Fruit fly (Drosophila melanogaster) whole organism, embryonic: Measurements from ENCODE around the gene Eip93F.

Source experiments
- CG10209 ChIP-seq: fragments of 200-800 bp; sonication (Bioruptor generic); optimal IDR thresholded peaks from 3 replicates; lab custom pipeline; 2017; ENCODE audit warnings: missing biosample characterization, mild to moderate bottlenecking, missing genetic modification characterization, missing genetic modification reagents
- CG11398 ChIP-seq: fragments of 200-800 bp; sonication (Bioruptor generic); optimal IDR thresholded peaks from 2 replicates; lab custom pipeline; 2016; ENCODE audit warnings: missing biosample characterization, missing genetic modification characterization
- CG13287 ChIP-seq: fragments of 200-800 bp; sonication (Bioruptor generic); IDR thresholded peaks from 2 replicates; pipeline ENCODE4 v1.3.6; 2022; ENCODE audit warnings: missing biosample characterization, missing genetic modification characterization; ENCODE audit not compliant: partially characterized antibody
- CG1529 ChIP-seq: fragments of 200-800 bp; sonication (Bioruptor generic); optimal IDR thresholded peaks from 3 replicates; lab custom pipeline; 2018; ENCODE audit warnings: missing biosample characterization, missing genetic modification characterization
- CG15479 ChIP-seq: fragments of 200-800 bp; sonication (Bioruptor generic); optimal IDR thresholded peaks from 3 replicates; lab custom pipeline; 2019; ENCODE audit warnings: missing biosample characterization, mild to moderate bottlenecking, missing genetic modification characterization, moderate library complexity
- CG1602 ChIP-seq: fragments of 200-800 bp; sonication (Bioruptor generic); optimal IDR thresholded peaks from 3 replicates; lab custom pipeline; 2016; ENCODE audit warnings: missing biosample characterization, missing genetic modification characterization
- CG16779 ChIP-seq: fragments of 200-800 bp; sonication (Bioruptor generic); IDR thresholded peaks from 2 replicates; pipeline ENCODE4 v1.3.6; 2022; ENCODE audit warnings: missing biosample characterization, missing genetic modification characterization
- CG17359 ChIP-seq: fragments of 200-800 bp; sonication (Bioruptor generic); optimal IDR thresholded peaks from 3 replicates; lab custom pipeline; 2018; ENCODE audit warnings: missing biosample characterization, mild to moderate bottlenecking, missing genetic modification characterization, moderate library complexity
- CG17612 ChIP-seq: fragments of 200-800 bp; sonication (Bioruptor generic); IDR thresholded peaks from 2 replicates; pipeline ENCODE4 v1.3.6; 2022; ENCODE audit warnings: missing biosample characterization, missing genetic modification characterization
- CG32532 ChIP-seq: fragments of 200-800 bp; sonication (Bioruptor generic); IDR thresholded peaks from 2 replicates; pipeline ENCODE4 v1.3.6; 2022; ENCODE audit warnings: missing biosample characterization, missing genetic modification characterization
- CG3407 ChIP-seq: fragments of 200-800 bp; sonication (Bioruptor generic); optimal IDR thresholded peaks from 2 replicates; lab custom pipeline; 2018; ENCODE audit warnings: missing biosample characterization, mild to moderate bottlenecking, missing genetic modification characterization
- CG34376 ChIP-seq: fragments of 200-800 bp; sonication (Bioruptor generic); optimal IDR thresholded peaks from 2 replicates; lab custom pipeline; 2018; ENCODE audit warnings: missing biosample characterization, mild to moderate bottlenecking, missing genetic modification characterization
- CG3838 ChIP-seq: fragments of 200-800 bp; sonication (Bioruptor generic); optimal IDR thresholded peaks from 3 replicates; lab custom pipeline; 2016; ENCODE audit warnings: missing biosample characterization, missing genetic modification characterization
- CG3995 ChIP-seq: fragments of 200-800 bp; sonication (Bioruptor generic); optimal IDR thresholded peaks from 3 replicates; lab custom pipeline; 2016; ENCODE audit warnings: missing biosample characterization, missing genetic modification characterization
- CG4328 ChIP-seq: fragments of 200-800 bp; sonication (Bioruptor generic); optimal IDR thresholded peaks from 3 replicates; lab custom pipeline; 2017; ENCODE audit warnings: missing biosample characterization, missing genetic modification reagents, missing genetic modification characterization
- CG4617 ChIP-seq: fragments of 200-800 bp; sonication (Bioruptor generic); optimal IDR thresholded peaks from 3 replicates; lab custom pipeline; 2016; ENCODE audit warnings: missing biosample characterization, missing genetic modification characterization, borderline replicate concordance
- CG4854 ChIP-seq: fragments of 200-800 bp; sonication (Bioruptor generic); optimal IDR thresholded peaks from 2 replicates; lab custom pipeline; 2016; ENCODE audit warnings: missing biosample characterization, missing genetic modification characterization, inconsistent platforms
- CG5245 ChIP-seq: fragments of 200-800 bp; sonication (Bioruptor generic); optimal IDR thresholded peaks from 3 replicates; lab custom pipeline; 2016; ENCODE audit warnings: missing biosample characterization, missing genetic modification characterization
- CG6175 ChIP-seq: fragments of 200-800 bp; sonication (Bioruptor generic); IDR thresholded peaks from 3 replicates; pipeline ENCODE4 v1.3.6; 2022; ENCODE audit warnings: missing biosample characterization, missing genetic modification characterization
- CG9797 ChIP-seq: fragments of 200-800 bp; sonication (Bioruptor generic); optimal IDR thresholded peaks from 3 replicates; lab custom pipeline; 2018; ENCODE audit warnings: missing biosample characterization, mild to moderate bottlenecking, missing genetic modification characterization
- CG9817 ChIP-seq: fragments of 200-800 bp; sonication (Bioruptor generic); optimal IDR thresholded peaks from 2 replicates; lab custom pipeline; 2018; ENCODE audit warnings: missing biosample characterization, mild to moderate bottlenecking, missing genetic modification characterization, moderate library complexity
- CG9932 ChIP-seq: fragments of 200-800 bp; sonication (Bioruptor generic); IDR thresholded peaks from 2 replicates; pipeline ENCODE4 v1.3.6; 2022; ENCODE audit warnings: missing biosample characterization, missing genetic modification characterization
- Doc3 ChIP-seq: fragments of 200-800 bp; sonication (Bioruptor generic); IDR thresholded peaks from 3 replicates; pipeline ENCODE4 v1.3.6; 2022; ENCODE audit warnings: missing biosample characterization, missing genetic modification characterization; ENCODE audit not compliant: partially characterized antibody
- E2f2 ChIP-seq: fragments of 200-800 bp; sonication (Bioruptor generic); IDR thresholded peaks from 2 replicates; pipeline ENCODE4 v1.3.6; 2022; ENCODE audit warnings: missing biosample characterization, missing genetic modification characterization
- Hr3 ChIP-seq: fragments of 200-800 bp; sonication (Bioruptor generic); optimal IDR thresholded peaks from 3 replicates; lab custom pipeline; 2016; ENCODE audit warnings: missing biosample characterization, missing genetic modification characterization
- Lhr ChIP-seq: fragments of 200-800 bp; sonication (Bioruptor generic); optimal IDR thresholded peaks from 3 replicates; lab custom pipeline; 2017; ENCODE audit warnings: mild to moderate bottlenecking, missing biosample characterization, missing genetic modification reagents, missing genetic modification characterization
- MESR4 ChIP-seq: fragments of 200-800 bp; sonication (Bioruptor generic); optimal IDR thresholded peaks from 2 replicates; lab custom pipeline; 2018; ENCODE audit warnings: missing biosample characterization, mild to moderate bottlenecking, missing genetic modification characterization, moderate library complexity
- Mes4 ChIP-seq: fragments of 200-800 bp; sonication (Bioruptor generic); optimal IDR thresholded peaks from 2 replicates; lab custom pipeline; 2016; ENCODE audit warnings: missing biosample characterization, missing genetic modification characterization
- NC2β ChIP-seq: fragments of 200-800 bp; sonication (Bioruptor generic); optimal IDR thresholded peaks from 2 replicates; lab custom pipeline; 2016; ENCODE audit warnings: missing biosample characterization, missing genetic modification characterization
- Nf-YA ChIP-seq: fragments of 200-800 bp; sonication (Bioruptor generic); IDR thresholded peaks from 2 replicates; pipeline ENCODE4 v1.3.6; 2022; ENCODE audit warnings: missing biosample characterization, missing genetic modification characterization
- Side ChIP-seq: fragments of 200-800 bp; sonication (Bioruptor generic); optimal IDR thresholded peaks from 2 replicates; lab custom pipeline; 2016; ENCODE audit warnings: missing biosample characterization, missing genetic modification characterization
- Taf1 ChIP-seq: fragments of 200-800 bp; sonication (Bioruptor generic); IDR thresholded peaks from 2 replicates; pipeline ENCODE4 v1.3.6; 2022; ENCODE audit warnings: missing biosample characterization, missing genetic modification characterization
- YL-1 ChIP-seq: fragments of 200-800 bp; sonication (Bioruptor generic); optimal IDR thresholded peaks from 3 replicates; lab custom pipeline; 2017; ENCODE audit warnings: missing biosample characterization, mild to moderate bottlenecking, missing genetic modification characterization
- bbx ChIP-seq: fragments of 200-800 bp; sonication (Bioruptor generic); IDR thresholded peaks from 2 replicates; pipeline ENCODE4 v1.3.6; 2022; ENCODE audit warnings: missing biosample characterization, missing genetic modification characterization; ENCODE audit not compliant: partially characterized antibody
- br ChIP-seq: fragments of >200 bp; optimal IDR thresholded peaks from 2 replicates; lab custom pipeline; 2017
- chif ChIP-seq, 2 experiments: fragments of 200-800 bp; sonication (Bioruptor generic); optimal IDR thresholded peaks; 3 replicates each; lab custom pipeline; 2016; ENCODE audit warnings: missing biosample characterization in 2 of 2, missing genetic modification characterization in 2 of 2
- crol ChIP-seq: fragments of 200-800 bp; sonication (Bioruptor generic); IDR thresholded peaks from 2 replicates; pipeline ENCODE4 v1.3.6; 2022; ENCODE audit warnings: missing biosample characterization, missing genetic modification characterization
- danr ChIP-seq: fragments of 200-800 bp; sonication (Bioruptor generic); IDR thresholded peaks from 2 replicates; pipeline ENCODE4 v1.3.6; 2022; ENCODE audit warnings: missing biosample characterization, missing genetic modification characterization
- dmrt99B ChIP-seq: fragments of 200-800 bp; sonication (Bioruptor generic); optimal IDR thresholded peaks from 2 replicates; lab custom pipeline; 2018; ENCODE audit warnings: missing biosample characterization, mild to moderate bottlenecking, missing genetic modification characterization, moderate library complexity
- fd102C ChIP-seq: fragments of 200-800 bp; sonication (Bioruptor generic); optimal IDR thresholded peaks from 2 replicates; lab custom pipeline; 2018; ENCODE audit warnings: missing biosample characterization, mild to moderate bottlenecking, missing genetic modification characterization, moderate library complexity
- fu2 ChIP-seq: fragments of 200-800 bp; sonication (Bioruptor generic); optimal IDR thresholded peaks from 2 replicates; lab custom pipeline; 2016; ENCODE audit warnings: missing biosample characterization, missing genetic modification characterization
- luna ChIP-seq: fragments of 200-800 bp; sonication (Bioruptor generic); optimal IDR thresholded peaks from 2 replicates; lab custom pipeline; 2016; ENCODE audit warnings: missing biosample characterization, missing genetic modification characterization
- nerfin-1 ChIP-seq: fragments of 200-800 bp; sonication (Bioruptor generic); optimal IDR thresholded peaks from 3 replicates; lab custom pipeline; 2019; ENCODE audit warnings: missing biosample characterization, mild to moderate bottlenecking, missing genetic modification characterization, moderate library complexity
- nom ChIP-seq: fragments of 200-800 bp; sonication (Bioruptor generic); optimal IDR thresholded peaks from 2 replicates; lab custom pipeline; 2017; ENCODE audit warnings: missing biosample characterization, missing genetic modification characterization, mild to moderate bottlenecking, moderate library complexity, missing genetic modification reagents
- odd ChIP-seq: fragments of 200-800 bp; sonication (Bioruptor generic); optimal IDR thresholded peaks from 2 replicates; lab custom pipeline; 2017; ENCODE audit warnings: missing biosample characterization, mild to moderate bottlenecking, missing genetic modification characterization
- pum ChIP-seq: fragments of 200-800 bp; sonication (Bioruptor generic); optimal IDR thresholded peaks from 2 replicates; lab custom pipeline; 2016; ENCODE audit warnings: missing biosample characterization, missing genetic modification characterization
- ranshi ChIP-seq: fragments of 200-800 bp; sonication (Bioruptor generic); IDR thresholded peaks from 2 replicates; pipeline ENCODE4 v1.3.6; 2022; ENCODE audit warnings: missing biosample characterization, missing genetic modification characterization
- sens-2 ChIP-seq: fragments of 200-800 bp; sonication (Bioruptor generic); IDR thresholded peaks from 2 replicates; pipeline ENCODE4 v1.3.6; 2022; ENCODE audit warnings: missing biosample characterization, missing genetic modification characterization
- slp2 ChIP-seq: fragments of 200-800 bp; sonication (Bioruptor generic); optimal IDR thresholded peaks from 2 replicates; lab custom pipeline; 2016; ENCODE audit warnings: missing biosample characterization, missing genetic modification characterization
- vvl ChIP-seq: fragments of 200-800 bp; sonication (Bioruptor generic); IDR thresholded peaks from 2 replicates; pipeline ENCODE4 v1.3.6; 2022; ENCODE audit warnings: missing biosample characterization, missing genetic modification characterization

Gene Eip93F

dm6 chr3R:22049134-22049796 lies 100.4 kb downstream of the Eip93F start (continued):
- TF ChIP-seq slp2 (GFP tag; lab: Kevin White, UChicago) (peak; percentile 68), nerfin-1 (peak; percentile 55), nom (GFP tag; lab: Kevin White, UChicago) (no peak), ranshi (peak; percentile 84), CG15479 (GFP tag; lab: Kevin White, UChicago) (no peak), CG4854 (GFP tag; lab: Kevin White, UChicago) (peak; percentile 35), CG9932 (GFP tag; lab: Robert Waterston, UW) (peak; percentile 72), crol (GFP tag; lab: Robert Waterston, UW) (peak; percentile 79), br (lab: Kevin White, UChicago) (no peak), CG17359 (tag; lab: Kevin White, UChicago) (peak; percentile 87), CG1602 (GFP tag; lab: Kevin White, UChicago) (peak; percentile 67), Hr3 (peak; percentile 76), Nf-YA (GFP tag; lab: Robert Waterston, UW) (peak; percentile 60), E2f2 (GFP tag; lab: Robert Waterston, UW) (peak; percentile 56), CG3838 (GFP tag; lab: Kevin White, UChicago) (peak; percentile 47), CG5245 (GFP tag; lab: Kevin White, UChicago) (peak; percentile 62), CG13287 (no peak), YL-1 (GFP tag; lab: Kevin White, UChicago) (no peak), CG34376 (GFP tag; lab: Kevin White, UChicago) (no peak), NC2β (GFP tag; lab: Kevin White, UChicago) (peak; percentile 59), fu2 (GFP tag; lab: Kevin White, UChicago) (peak; percentile 43), CG17612 (GFP tag; lab: Robert Waterston, UW) (no peak), MESR4 (peak; percentile 7), CG11398 (GFP tag; lab: Kevin White, UChicago) (peak; percentile 64), Lhr (peak; percentile 14), dmrt99B (peak; percentile 87), bbx (GFP tag; lab: Robert Waterston, UW) (no peak), vvl (GFP tag; lab: Robert Waterston, UW) (peak; percentile 89), danr (GFP tag; lab: Robert Waterston, UW) (peak; percentile 59; the same call in 1 of the 2 replicates), Doc3 (GFP tag; lab: Robert Waterston, UW) (no peak), odd (peak; percentile 68), CG9817 (tag; lab: Kevin White, UChicago) (peak; percentile 77), CG4328 (GFP tag; lab: Kevin White, UChicago) (peak; percentile 40), CG32532 (GFP tag; lab: Robert Waterston, UW) (peak; percentile 87), luna (GFP tag; lab: Kevin White, UChicago) (no peak), CG1529 (GFP tag; lab: Kevin White, UChicago) (peak; percentile 75), sens-2 (GFP tag; lab: Robert Waterston, UW) (peak; percentile 67), CG9797 (GFP tag; lab: Kevin White, UChicago) (no peak), CG6175 (peak; percentile 57; the same call in 1 of the 3 replicates), Mes4 (GFP tag; lab: Kevin White, UChicago) (peak; percentile 31), Taf1 (peak; percentile 61), pum (GFP tag; lab: Kevin White, UChicago) (peak; percentile 68), CG10209 (peak; percentile 75), fd102C (GFP tag; lab: Kevin White, UChicago) (no peak), CG16779 (GFP tag; lab: Robert Waterston, UW) (peak; percentile 63; the same call in 1 of the 2 replicates), CG3995 (GFP tag; lab: Kevin White, UChicago) (no peak), chif (GFP tag; optimal IDR thresholded peaks at IDR 0.05; lab: Kevin White, UChicago) (peak; percentile 78 to 80), Side (GFP tag; lab: Kevin White, UChicago) (peak; percentile 72), CG3407 (peak; percentile 76), CG4617 (GFP tag; lab: Kevin White, UChicago) (peak; percentile 39)
